Fruit fly (Drosophila melanogaster) whole organism, embryonic: ENCODE measurements around the gene CG2278.

Source experiments
- Blimp-1 ChIP-seq: fragments of 200-800 bp; sonication (Bioruptor generic); optimal IDR thresholded peaks from 3 replicates; lab custom pipeline; 2018; ENCODE audit warnings: missing biosample characterization, missing genetic modification characterization, mild to moderate bottlenecking, moderate library complexity, missing genetic modification reagents
- Bteb2 ChIP-seq: fragments of 200-800 bp; sonication (Bioruptor generic); optimal IDR thresholded peaks from 2 replicates; lab custom pipeline; 2016; ENCODE audit warnings: missing biosample characterization, missing genetic modification characterization
- CG10959 ChIP-seq: fragments of 200-800 bp; sonication (Bioruptor generic); IDR thresholded peaks from 2 replicates; pipeline ENCODE4 v1.3.6; 2022; ENCODE audit warnings: missing biosample characterization, missing genetic modification characterization
- CG12155 ChIP-seq: fragments of 200-800 bp; sonication (Bioruptor generic); optimal IDR thresholded peaks from 3 replicates; lab custom pipeline; 2016; ENCODE audit warnings: missing biosample characterization, missing genetic modification characterization
- CG12659 ChIP-seq: fragments of 200-800 bp; sonication (Bioruptor generic); optimal IDR thresholded peaks from 3 replicates; lab custom pipeline; 2017; ENCODE audit warnings: mild to moderate bottlenecking, missing biosample characterization, missing genetic modification reagents, missing genetic modification characterization
- CG14710 ChIP-seq: fragments of 200-800 bp; sonication (Bioruptor generic); optimal IDR thresholded peaks from 3 replicates; lab custom pipeline; 2019; ENCODE audit warnings: missing biosample characterization, mild to moderate bottlenecking, missing genetic modification characterization, moderate library complexity
- CG14965 ChIP-seq: fragments of 200-800 bp; sonication (Bioruptor generic); optimal IDR thresholded peaks from 2 replicates; lab custom pipeline; 2016; ENCODE audit warnings: missing biosample characterization, missing genetic modification characterization, borderline replicate concordance
- CG15514 ChIP-seq: fragments of 200-800 bp; sonication (Bioruptor generic); optimal IDR thresholded peaks from 3 replicates; lab custom pipeline; 2017; ENCODE audit warnings: missing biosample characterization, missing genetic modification characterization, mild to moderate bottlenecking, moderate library complexity, missing genetic modification reagents
- CG5245 ChIP-seq: fragments of 200-800 bp; sonication (Bioruptor generic); optimal IDR thresholded peaks from 3 replicates; lab custom pipeline; 2016; ENCODE audit warnings: missing biosample characterization, missing genetic modification characterization
- CG6254 ChIP-seq: fragments of 200-800 bp; sonication (Bioruptor generic); optimal IDR thresholded peaks from 3 replicates; lab custom pipeline; 2017; ENCODE audit warnings: mild to moderate bottlenecking, missing biosample characterization, missing genetic modification reagents, missing genetic modification characterization
- CG8089 ChIP-seq: fragments of 200-800 bp; sonication (Bioruptor generic); optimal IDR thresholded peaks from 3 replicates; lab custom pipeline; 2016; ENCODE audit warnings: missing biosample characterization, missing genetic modification characterization
- CG8388 ChIP-seq: fragments of 200-800 bp; sonication (Bioruptor generic); optimal IDR thresholded peaks from 2 replicates; lab custom pipeline; 2019; ENCODE audit warnings: missing biosample characterization, mild to moderate bottlenecking, missing genetic modification characterization, moderate library complexity
- CG8478 ChIP-seq: fragments of >200 bp; optimal IDR thresholded peaks from 2 replicates; lab custom pipeline; 2018
- CG9215 ChIP-seq: fragments of 200-800 bp; sonication (Bioruptor generic); IDR thresholded peaks from 2 replicates; pipeline ENCODE4 v1.3.6; 2022; ENCODE audit warnings: missing biosample characterization, missing genetic modification characterization
- CG9797 ChIP-seq: fragments of 200-800 bp; sonication (Bioruptor generic); optimal IDR thresholded peaks from 3 replicates; lab custom pipeline; 2018; ENCODE audit warnings: missing biosample characterization, mild to moderate bottlenecking, missing genetic modification characterization
- CkIIα-i1 ChIP-seq: fragments of 200-800 bp; sonication (Bioruptor generic); IDR thresholded peaks from 2 replicates; pipeline ENCODE4 v1.3.6; 2022; ENCODE audit warnings: missing biosample characterization, missing genetic modification characterization
- Dek ChIP-seq: fragments of 200-800 bp; sonication (Bioruptor generic); optimal IDR thresholded peaks from 3 replicates; lab custom pipeline; 2019; ENCODE audit warnings: missing biosample characterization, mild to moderate bottlenecking, missing genetic modification characterization, moderate library complexity
- Dll ChIP-seq: fragments of 200-800 bp; sonication (Bioruptor generic); IDR thresholded peaks from 4 replicates; pipeline ENCODE4 v1.3.6; 2022; ENCODE audit warnings: missing biosample characterization, missing genetic modification characterization; ENCODE audit not compliant: partially characterized antibody
- Dp ChIP-seq: fragments of 200-800 bp; sonication (Bioruptor generic); optimal IDR thresholded peaks from 2 replicates; lab custom pipeline; 2018; ENCODE audit warnings: missing biosample characterization, mild to moderate bottlenecking, missing genetic modification characterization, moderate library complexity
- Dref ChIP-seq: fragments of 200-800 bp; sonication (Bioruptor generic); IDR thresholded peaks from 2 replicates; pipeline ENCODE4 v1.3.6; 2022; ENCODE audit warnings: missing biosample characterization, missing genetic modification characterization
- E2f2 ChIP-seq: fragments of 200-800 bp; sonication (Bioruptor generic); IDR thresholded peaks from 2 replicates; pipeline ENCODE4 v1.3.6; 2022; ENCODE audit warnings: missing biosample characterization, missing genetic modification characterization
- ERR ChIP-seq: fragments of 200-800 bp; sonication (Bioruptor generic); optimal IDR thresholded peaks from 2 replicates; lab custom pipeline; 2016; ENCODE audit warnings: missing biosample characterization, missing genetic modification characterization
- Ets97D ChIP-seq: fragments of 200-800 bp; sonication (Bioruptor generic); optimal IDR thresholded peaks from 3 replicates; lab custom pipeline; 2016; ENCODE audit warnings: missing biosample characterization, missing genetic modification characterization
- Fer3 ChIP-seq: fragments of 200-800 bp; sonication (Bioruptor generic); optimal IDR thresholded peaks from 2 replicates; lab custom pipeline; 2018; ENCODE audit warnings: missing biosample characterization, mild to moderate bottlenecking, missing genetic modification characterization, moderate library complexity
- HHEX ChIP-seq: fragments of 200-800 bp; sonication (Bioruptor generic); optimal IDR thresholded peaks from 3 replicates; lab custom pipeline; 2017; ENCODE audit warnings: missing biosample characterization, mild to moderate bottlenecking, missing genetic modification characterization, missing genetic modification reagents
- MESR4 ChIP-seq: fragments of 200-800 bp; sonication (Bioruptor generic); optimal IDR thresholded peaks from 2 replicates; lab custom pipeline; 2018; ENCODE audit warnings: missing biosample characterization, mild to moderate bottlenecking, missing genetic modification characterization, moderate library complexity
- Max ChIP-seq: fragments of 200-800 bp; sonication (Bioruptor generic); optimal IDR thresholded peaks from 2 replicates; lab custom pipeline; 2016; ENCODE audit warnings: missing biosample characterization, mild to moderate bottlenecking, missing genetic modification characterization
- Myb ChIP-seq: fragments of 200-800 bp; sonication (Bioruptor generic); optimal IDR thresholded peaks from 2 replicates; lab custom pipeline; 2016; ENCODE audit warnings: missing biosample characterization, missing genetic modification characterization
- Sin3A ChIP-seq: fragments of >200 bp; optimal IDR thresholded peaks from 2 replicates; lab custom pipeline; 2018
- Sry-δ ChIP-seq: fragments of 200-800 bp; sonication (Bioruptor generic); optimal IDR thresholded peaks from 2 replicates; lab custom pipeline; 2016; ENCODE audit warnings: missing biosample characterization, missing genetic modification characterization
- Ssrp ChIP-seq: fragments of 200-800 bp; sonication (Bioruptor generic); optimal IDR thresholded peaks from 2 replicates; lab custom pipeline; 2018; ENCODE audit warnings: missing biosample characterization, mild to moderate bottlenecking, missing genetic modification characterization, moderate library complexity
- TFAM ChIP-seq: fragments of 200-800 bp; sonication (Bioruptor generic); optimal IDR thresholded peaks from 2 replicates; lab custom pipeline; 2017; ENCODE audit warnings: missing biosample characterization, missing genetic modification characterization, inconsistent platforms
- crol ChIP-seq: fragments of 200-800 bp; sonication (Bioruptor generic); IDR thresholded peaks from 2 replicates; pipeline ENCODE4 v1.3.6; 2022; ENCODE audit warnings: missing biosample characterization, missing genetic modification characterization
- dan ChIP-seq: fragments of 200-800 bp; sonication (Bioruptor generic); IDR thresholded peaks from 2 replicates; pipeline ENCODE4 v1.3.6; 2022; ENCODE audit warnings: missing biosample characterization, missing genetic modification characterization
- ewg ChIP-seq: fragments of 200-800 bp; sonication (Bioruptor generic); optimal IDR thresholded peaks from 3 replicates; lab custom pipeline; 2017; ENCODE audit warnings: mild to moderate bottlenecking, missing biosample characterization, missing genetic modification reagents, missing genetic modification characterization
- fd64A ChIP-seq: fragments of 200-800 bp; sonication (Bioruptor generic); optimal IDR thresholded peaks from 3 replicates; lab custom pipeline; 2018; ENCODE audit warnings: missing biosample characterization, mild to moderate bottlenecking, missing genetic modification characterization
- gfzf ChIP-seq: fragments of 200-800 bp; sonication (Bioruptor generic); optimal IDR thresholded peaks from 2 replicates; lab custom pipeline; 2016; ENCODE audit warnings: missing biosample characterization, mild to moderate bottlenecking, missing genetic modification characterization, moderate library complexity
- lola ChIP-seq, 3 experiments: fragments of >200 bp in 2 of 3; fragments of 200-800 bp in 1 of 3; sonication (Bioruptor generic) in 1 of 3; optimal IDR thresholded peaks; 2 replicates each; lab custom pipeline; 2017 to 2019; ENCODE audit warnings: missing biosample characterization in 3 of 3, missing genetic modification characterization in 3 of 3, mild to moderate bottlenecking in 1 of 3, moderate library complexity in 1 of 3
- maf-S ChIP-seq: fragments of 200-800 bp; sonication (Bioruptor generic); optimal IDR thresholded peaks from 2 replicates; lab custom pipeline; 2016; ENCODE audit warnings: missing biosample characterization, missing genetic modification characterization
- nmo ChIP-seq: fragments of 200-800 bp; sonication (Bioruptor generic); optimal IDR thresholded peaks from 2 replicates; lab custom pipeline; 2018; ENCODE audit warnings: missing biosample characterization, mild to moderate bottlenecking, missing genetic modification characterization, moderate library complexity
- pan ChIP-seq, 4 experiments: fragments of >200 bp in 3 of 4; fragments of 200-800 bp in 1 of 4; sonication (Bioruptor generic) in 1 of 4; optimal IDR thresholded peaks in 3 of 4; IDR thresholded peaks in 1 of 4; 2 replicates each; pipeline versions ENCODE4 v1.3.6 to Lab custom; 2017 to 2022; ENCODE audit warnings: missing biosample characterization in 2 of 4, missing genetic modification characterization in 2 of 4, mixed read lengths in 1 of 4
- phol ChIP-seq: fragments of 200-800 bp; sonication (Bioruptor generic); optimal IDR thresholded peaks from 3 replicates; lab custom pipeline; 2018; ENCODE audit warnings: missing biosample characterization, mild to moderate bottlenecking, missing genetic modification characterization, moderate library complexity
- salm ChIP-seq: fragments of 200-800 bp; sonication (Bioruptor generic); optimal IDR thresholded peaks from 2 replicates; lab custom pipeline; 2018; ENCODE audit warnings: missing biosample characterization, mild to moderate bottlenecking, missing genetic modification characterization
- sc ChIP-seq, 3 experiments: fragments of >200 bp in 2 of 3; fragments of 200-800 bp in 1 of 3; sonication (Bioruptor generic) in 1 of 3; optimal IDR thresholded peaks; 2 replicates in 2 of 3; 3 replicates in 1 of 3; lab custom pipeline; 2017; ENCODE audit warnings: mild to moderate bottlenecking in 1 of 3, missing biosample characterization in 1 of 3, missing genetic modification characterization in 1 of 3, missing genetic modification reagents in 1 of 3
- seq ChIP-seq: fragments of 200-800 bp; sonication (Bioruptor generic); IDR thresholded peaks from 2 replicates; pipeline ENCODE4 v1.3.6; 2022; ENCODE audit warnings: missing biosample characterization, missing genetic modification characterization
- tio ChIP-seq: fragments of 200-800 bp; sonication (Bioruptor generic); optimal IDR thresholded peaks from 2 replicates; lab custom pipeline; 2017; ENCODE audit warnings: missing biosample characterization, missing genetic modification characterization, inconsistent platforms
- tll ChIP-seq, 2 experiments: fragments of 200-800 bp in 1 of 2; fragments of >200 bp in 1 of 2; sonication (Bioruptor generic) in 1 of 2; optimal IDR thresholded peaks; 2 replicates each; lab custom pipeline; 2017 to 2019; ENCODE audit warnings: missing biosample characterization in 2 of 2, missing genetic modification characterization in 2 of 2, mild to moderate bottlenecking in 1 of 2, moderate library complexity in 1 of 2
- wor ChIP-seq: fragments of 200-800 bp; sonication (Bioruptor generic); IDR thresholded peaks from 2 replicates; pipeline ENCODE4 v1.3.6; 2022; ENCODE audit warnings: missing biosample characterization, missing genetic modification characterization
- z ChIP-seq: fragments of 200-800 bp; sonication (Bioruptor generic); IDR thresholded peaks from 3 replicates; pipeline ENCODE4 v1.3.6; 2022; ENCODE audit warnings: missing biosample characterization, missing genetic modification characterization
- zen ChIP-seq: fragments of 200-800 bp; sonication (Bioruptor generic); optimal IDR thresholded peaks from 3 replicates; lab custom pipeline; 2018; ENCODE audit warnings: missing biosample characterization, mild to moderate bottlenecking, missing genetic modification characterization, moderate library complexity

CG2278 gene

dm6 chrX:8177030-8177349 lies 6.9 kb upstream of the CG2278 start, which contains the start of gene slpr (continued):
- TF ChIP-seq CG15514 (GFP tag; lab: Kevin White, UChicago) (peak; percentile 99), wor (GFP tag; lab: Robert Waterston, UW) (no peak), lola (GFP tag; optimal IDR thresholded peaks at IDR 0.05; lab: Kevin White, UChicago) (no peak), CG5245 (no peak), Max (GFP tag; lab: Kevin White, UChicago) (no peak), salm (tag; lab: Kevin White, UChicago) (no peak), Ets97D (peak; percentile 50), tio (no peak), Sin3A (lab: Kevin White, UChicago) (peak; percentile 22), CG9215 (GFP tag; lab: Robert Waterston, UW) (no peak), Dll (GFP tag; lab: Robert Waterston, UW) (no peak), z (GFP tag; lab: Robert Waterston, UW) (no peak), CG10959 (GFP tag; lab: Robert Waterston, UW) (no peak), CG9797 (peak; percentile 66), zen (tag; lab: Kevin White, UChicago) (no peak), Bteb2 (no peak), sc (optimal IDR thresholded peaks at IDR 0.05; lab: Kevin White, UChicago) (no peak), sc (GFP tag; optimal IDR thresholded peaks at IDR 0.05; lab: Kevin White, UChicago) (no peak), crol (GFP tag; lab: Robert Waterston, UW) (no peak), Myb (GFP tag; lab: Kevin White, UChicago) (peak; percentile 91), Dp (GFP tag; lab: Kevin White, UChicago) (peak; percentile 60), CG14710 (tag; lab: Kevin White, UChicago) (peak; percentile 44), E2f2 (peak; percentile 41), Dek (no peak), tll (GFP tag; optimal IDR thresholded peaks at IDR 0.05; lab: Kevin White, UChicago) (no peak), MESR4 (GFP tag; lab: Kevin White, UChicago) (peak; percentile 6), CG6254 (GFP tag; lab: Kevin White, UChicago) (no peak), CG8478 (lab: Kevin White, UChicago) (no peak), Fer3 (no peak), HHEX (GFP tag; lab: Kevin White, UChicago) (no peak), pan (optimal IDR thresholded peaks at IDR 0.05; lab: Kevin White, UChicago) (no peak), pan (GFP tag; optimal IDR thresholded peaks at IDR 0.05 in 1 of 2, IDR thresholded peaks at IDR 0.05 in 1 of 2) (no peak), CG12659 (GFP tag; lab: Kevin White, UChicago) (peak; percentile 28), ERR (GFP tag; lab: Kevin White, UChicago) (no peak), dan (GFP tag; lab: Robert Waterston, UW) (no peak), CG12155 (GFP tag; lab: Kevin White, UChicago) (no peak), Ssrp (no peak), CG8089 (GFP tag; lab: Kevin White, UChicago) (no peak), nmo (peak; percentile 23), CG8388 (GFP tag; lab: Kevin White, UChicago) (no peak), Sry-δ (peak; percentile 11), CG14965 (GFP tag; lab: Kevin White, UChicago) (no peak), Dref (GFP tag; lab: Robert Waterston, UW) (peak; percentile 53), ewg (GFP tag; lab: Kevin White, UChicago) (no peak), CkIIα-i1 (GFP tag; lab: Robert Waterston, UW) (no peak), maf-S (no peak), gfzf (GFP tag; lab: Kevin White, UChicago) (peak; percentile 83), phol (tag; lab: Kevin White, UChicago) (peak; percentile 20), fd64A (GFP tag; lab: Kevin White, UChicago) (no peak), Blimp-1 (GFP tag; lab: Kevin White, UChicago) (no peak), seq (GFP tag; lab: Robert Waterston, UW) (no peak), TFAM (GFP tag; lab: Kevin White, UChicago) (no peak)
